Worm (Caenorhabditis elegans) whole organism, late embryonic: Measurements from ENCODE around the gene F59D12.2.
A peak's percentile ranks its signal among the peaks of the same experiment; 100 is the strongest.

Source experiments
- C38D4.7 ChIP-seq: fragments of 200-800 bp; sonication (Bioruptor generic); optimal IDR thresholded peaks from 2 replicates; lab custom pipeline; 2018; ENCODE audit warnings: mild to moderate bottlenecking, missing genetic modification characterization, moderate library complexity, missing compliant biosample characterization
- K09A11.1 ChIP-seq: sonication (generic microtip); optimal IDR thresholded peaks from 2 replicates; lab custom pipeline; 2017; ENCODE audit warnings: antibody characterized with exemption, mild to moderate bottlenecking, missing genetic modification characterization, missing compliant biosample characterization; ENCODE audit not compliant: insufficient read depth
- T23F11.4 ChIP-seq: fragments of 200-800 bp; sonication (Bioruptor generic); optimal IDR thresholded peaks from 2 replicates; lab custom pipeline; 2018; ENCODE audit warnings: mild to moderate bottlenecking, missing genetic modification characterization, missing compliant biosample characterization
- ama-1 ChIP-seq: fragments of 150-350 bp; optimal IDR thresholded peaks from 2 replicates; lab custom pipeline; 2014
- ceh-19 ChIP-seq: fragments of 200-800 bp; sonication (Bioruptor generic); optimal IDR thresholded peaks from 2 replicates; lab custom pipeline; 2018; ENCODE audit warnings: mild to moderate bottlenecking, missing genetic modification characterization, missing compliant biosample characterization
- ceh-2 ChIP-seq: sonication (generic microtip); optimal IDR thresholded peaks from 2 replicates; lab custom pipeline; 2016; ENCODE audit warnings: missing genotype, missing genetic modification characterization, missing compliant biosample characterization
- ceh-22 ChIP-seq: sonication (generic microtip); optimal IDR thresholded peaks from 2 replicates; lab custom pipeline; 2017; ENCODE audit warnings: missing biosample characterization, missing genetic modification characterization
- ceh-34 ChIP-seq: sonication (generic microtip); optimal IDR thresholded peaks from 2 replicates; lab custom pipeline; 2016; ENCODE audit warnings: mild to moderate bottlenecking, missing genetic modification characterization, missing compliant biosample characterization
- ceh-45 ChIP-seq: fragments of 200-800 bp; sonication (Bioruptor generic); IDR thresholded peaks from 2 replicates; pipeline ENCODE4 v1.3.6; 2022; ENCODE audit warnings: missing genetic modification reagents, missing genetic modification characterization, missing compliant biosample characterization
- ceh-48 ChIP-seq: sonication (generic microtip); optimal IDR thresholded peaks from 2 replicates; lab custom pipeline; 2016; ENCODE audit warnings: missing genetic modification characterization, inconsistent platforms, missing compliant biosample characterization
- che-1 ChIP-seq: sonication (generic microtip); optimal IDR thresholded peaks from 2 replicates; lab custom pipeline; 2016; ENCODE audit warnings: mild to moderate bottlenecking, missing genetic modification characterization, missing compliant biosample characterization
- dmd-4 ChIP-seq: sonication (generic microtip); optimal IDR thresholded peaks from 2 replicates; lab custom pipeline; 2016; ENCODE audit warnings: borderline replicate concordance, missing genetic modification characterization, missing compliant biosample characterization
- ets-4 ChIP-seq: sonication (generic microtip); optimal IDR thresholded peaks from 2 replicates; lab custom pipeline; 2016; ENCODE audit warnings: missing genetic modification characterization, missing compliant biosample characterization
- fax-1 ChIP-seq: sonication (generic microtip); optimal IDR thresholded peaks from 2 replicates; lab custom pipeline; 2016; ENCODE audit warnings: missing genotype, missing genetic modification characterization, missing compliant biosample characterization
- fkh-10 ChIP-seq: fragments of 150-350 bp; optimal IDR thresholded peaks from 2 replicates; lab custom pipeline; 2014; ENCODE audit warnings: missing biosample characterization, missing genetic modification reagents, missing genetic modification characterization
- fkh-6 ChIP-seq: sonication (generic microtip); optimal IDR thresholded peaks from 2 replicates; lab custom pipeline; 2016; ENCODE audit warnings: missing genetic modification characterization, missing compliant biosample characterization
- hlh-30 ChIP-seq: sonication (generic microtip); optimal IDR thresholded peaks from 2 replicates; lab custom pipeline; 2017; ENCODE audit warnings: antibody characterized with exemption, missing genetic modification characterization, missing compliant biosample characterization; ENCODE audit not compliant: insufficient read depth
- hlh-8 ChIP-seq: sonication (generic microtip); optimal IDR thresholded peaks from 2 replicates; lab custom pipeline; 2016; ENCODE audit warnings: missing genotype, missing genetic modification characterization, missing compliant biosample characterization
- nfya-1 ChIP-seq: sonication (generic microtip); optimal IDR thresholded peaks from 2 replicates; lab custom pipeline; 2017; ENCODE audit warnings: missing genetic modification characterization, mild to moderate bottlenecking, missing compliant biosample characterization, antibody characterized with exemption, moderate library complexity
- nhr-11 ChIP-seq: fragments of 150-350 bp; optimal IDR thresholded peaks from 2 replicates; lab custom pipeline; 2014; ENCODE audit warnings: missing biosample characterization, missing genetic modification characterization
- nhr-232 ChIP-seq: sonication (generic microtip); optimal IDR thresholded peaks from 2 replicates; lab custom pipeline; 2016; ENCODE audit warnings: missing genetic modification characterization, missing compliant biosample characterization
- pag-3 ChIP-seq: sonication (generic microtip); optimal IDR thresholded peaks from 2 replicates; lab custom pipeline; 2016; ENCODE audit warnings: missing compliant biosample characterization, missing genetic modification characterization, borderline replicate concordance
- pat-9 ChIP-seq: fragments of 200-800 bp; sonication (Bioruptor generic); optimal IDR thresholded peaks from 2 replicates; lab custom pipeline; 2018; ENCODE audit warnings: mild to moderate bottlenecking, missing genetic modification characterization, moderate library complexity, missing compliant biosample characterization
- pha-4 ChIP-seq: fragments of 150-350 bp; optimal IDR thresholded peaks from 2 replicates; lab custom pipeline; 2018; ENCODE audit warnings: missing biosample characterization, missing genetic modification reagents, missing genetic modification characterization
- pqm-1 ChIP-seq: sonication (generic microtip); optimal IDR thresholded peaks from 2 replicates; lab custom pipeline; 2016; ENCODE audit warnings: missing genetic modification characterization, missing compliant biosample characterization
- pros-1 ChIP-seq: fragments of 150-350 bp; optimal IDR thresholded peaks from 2 replicates; lab custom pipeline; 2014; ENCODE audit warnings: missing biosample characterization, missing genetic modification reagents, missing genetic modification characterization
- sdc-2 ChIP-seq: sonication (generic microtip); optimal IDR thresholded peaks from 2 replicates; lab custom pipeline; 2016; ENCODE audit warnings: missing genotype, missing genetic modification characterization, missing compliant biosample characterization
- sox-2 ChIP-seq: fragments of 200-800 bp; sonication (Bioruptor generic); IDR thresholded peaks from 2 replicates; pipeline ENCODE4 v1.3.6; 2022; ENCODE audit warnings: missing genetic modification reagents, missing genetic modification characterization, missing compliant biosample characterization
- sox-4 ChIP-seq: sonication (generic microtip); optimal IDR thresholded peaks from 2 replicates; lab custom pipeline; 2017; ENCODE audit warnings: mild to moderate bottlenecking, missing genetic modification characterization, inconsistent platforms, missing compliant biosample characterization
- syd-9 ChIP-seq: sonication (generic microtip); optimal IDR thresholded peaks from 2 replicates; lab custom pipeline; 2016; ENCODE audit warnings: mild to moderate bottlenecking, missing genetic modification characterization, moderate library complexity, missing compliant biosample characterization
- tbx-2 ChIP-seq: sonication (generic microtip); optimal IDR thresholded peaks from 2 replicates; lab custom pipeline; 2016; ENCODE audit warnings: missing genetic modification characterization, missing compliant biosample characterization
- ttx-3 ChIP-seq: sonication (generic microtip); optimal IDR thresholded peaks from 2 replicates; lab custom pipeline; 2016; ENCODE audit warnings: missing genetic modification reagents, missing genetic modification characterization, missing compliant biosample characterization
- unc-3 ChIP-seq, 2 experiments: fragments of 200-800 bp in 1 of 2; sonication (Bioruptor generic) in 1 of 2; sonication (generic microtip) in 1 of 2; conservative IDR thresholded peaks in 1 of 2; optimal IDR thresholded peaks in 1 of 2; 2 replicates each; pipeline versions ENCODE4 v1.3.6 to Lab custom; 2016 to 2022; ENCODE audit warnings: missing compliant biosample characterization in 2 of 2, missing genetic modification characterization in 2 of 2, missing genetic modification reagents in 1 of 2
- unc-42 ChIP-seq: sonication (generic microtip); optimal IDR thresholded peaks from 2 replicates; lab custom pipeline; 2016; ENCODE audit warnings: missing genotype, missing genetic modification characterization, missing compliant biosample characterization
- unc-55 ChIP-seq: sonication (generic microtip); optimal IDR thresholded peaks from 2 replicates; lab custom pipeline; 2017; ENCODE audit warnings: missing biosample characterization, missing genetic modification reagents, missing genetic modification characterization
- unc-86 ChIP-seq: sonication (generic microtip); optimal IDR thresholded peaks from 2 replicates; lab custom pipeline; 2016; ENCODE audit warnings: missing genetic modification characterization, missing compliant biosample characterization
- zip-5 ChIP-seq: sonication (generic microtip); optimal IDR thresholded peaks from 2 replicates; lab custom pipeline; 2016; ENCODE audit warnings: missing genetic modification characterization, missing compliant biosample characterization

The F59D12.2 gene

DNA sequence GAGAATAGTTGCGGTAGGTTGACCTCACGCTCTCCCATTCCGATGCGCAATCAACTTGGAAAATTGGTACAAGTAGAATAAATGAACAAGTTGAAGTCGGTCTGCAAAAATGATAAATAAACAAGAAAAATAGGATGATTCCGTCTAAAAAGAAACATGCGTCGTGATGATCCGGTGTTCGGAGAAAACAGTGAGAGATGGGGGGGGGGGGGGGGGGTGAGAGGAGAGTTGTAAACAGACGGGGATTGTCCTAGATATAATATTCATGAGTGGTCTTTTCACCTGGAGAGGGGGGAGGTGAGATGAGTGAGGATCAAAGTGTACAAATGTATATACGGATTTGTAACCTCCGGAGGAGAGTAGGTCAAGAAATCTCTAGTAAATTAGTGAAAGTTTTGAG, at the start of gene F59D12.2:
Gene F59D12.2 (minus strand): TSS at position 101 of the 400 bp plus-strand sequence.
- TF ChIP-seq dmd-4 (tag; lab: Kevin White, UChicago) (no peak), hlh-8 (tag; lab: Kevin White, UChicago) (no peak), che-1 (tag; lab: Kevin White, UChicago) (no peak), unc-3 (GFP tag; conservative IDR thresholded peaks at IDR 0.05; lab: Robert Waterston, UW) (no peak), unc-3 (tag; optimal IDR thresholded peaks at IDR 0.05; lab: Kevin White, UChicago) (no peak), ceh-19 (GFP tag; lab: Kevin White, UChicago) (no peak), syd-9 (tag; lab: Kevin White, UChicago) (no peak)

DNA sequence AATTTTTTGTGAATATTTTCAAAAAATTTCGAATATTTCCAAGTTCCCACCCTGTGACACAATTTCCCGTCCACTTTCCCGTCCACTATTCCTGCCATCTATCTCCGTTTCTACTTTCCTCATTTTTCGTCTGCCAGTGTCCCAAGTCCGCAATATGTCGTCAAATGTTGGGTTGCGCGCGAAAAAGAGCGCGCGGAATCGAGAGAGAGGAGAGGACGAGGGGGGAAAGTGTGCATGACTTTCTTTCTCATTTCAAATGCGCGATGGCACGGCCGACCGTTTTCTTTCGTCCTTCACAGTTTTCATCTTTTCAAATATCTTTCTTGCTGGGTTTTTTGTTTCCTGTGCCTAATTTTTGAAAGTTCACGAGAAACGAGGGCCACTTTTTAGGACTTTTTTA, 49.5 kb upstream of the F59D12.2 start:
- TF ChIP-seq unc-86 (tag; lab: Kevin White, UChicago), result no peak
- TF ChIP-seq sdc-2 (tag; lab: Kevin White, UChicago), result peak; percentile 62
- TF ChIP-seq nhr-11 (tag; lab: Kevin White, UChicago), result no peak
- TF ChIP-seq ama-1 (lab: Kevin White, UChicago), result no peak
- no peak for TF ChIP-seq unc-42 (tag; lab: Kevin White, UChicago)
- no peak for TF ChIP-seq ceh-22 (tag; lab: Kevin White, UChicago)
- no peak for TF ChIP-seq zip-5
- TF ChIP-seq nfya-1 (tag; lab: Kevin White, UChicago), result peak; percentile 54
- TF ChIP-seq sox-2, result no peak
- TF ChIP-seq pat-9, result no peak
- TF ChIP-seq K09A11.1 (tag; lab: Kevin White, UChicago), result no peak
- TF ChIP-seq tbx-2 (tag; lab: Kevin White, UChicago), result peak; percentile 2
- peak; percentile 67 for TF ChIP-seq hlh-30 (tag; lab: Kevin White, UChicago)
- TF ChIP-seq sox-4 (tag; lab: Kevin White, UChicago), result no peak
- TF ChIP-seq pqm-1 (tag; lab: Kevin White, UChicago), result no peak
- TF ChIP-seq ttx-3, result no peak
- no peak for TF ChIP-seq fkh-10

DNA sequence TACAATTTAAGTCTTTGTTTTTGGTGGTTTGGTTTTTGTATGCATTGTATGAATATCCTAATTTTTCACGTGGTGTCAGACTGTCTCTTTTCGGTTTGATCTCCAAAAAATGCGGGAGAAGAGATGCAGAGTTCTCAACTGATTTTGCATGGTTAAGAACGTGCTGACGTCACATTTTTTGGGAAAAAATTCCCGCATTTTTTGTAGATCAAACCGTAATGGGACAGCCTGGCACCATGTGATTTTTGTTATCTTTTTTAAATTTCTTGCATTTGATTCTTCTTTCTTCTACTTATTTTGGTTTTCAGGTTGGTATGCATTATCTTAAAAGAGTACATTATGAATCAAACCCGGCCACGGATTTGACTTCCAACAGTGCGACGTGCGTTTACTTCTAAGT, 45.8 kb upstream of the F59D12.2 start, which contains the start of gene ZK662.5:
Gene ZK662.5 (plus strand): TSS at position 301 of the 400 bp plus-strand sequence.
- TF ChIP-seq ceh-22 (tag; lab: Kevin White, UChicago) (no peak), ceh-2 (tag; lab: Kevin White, UChicago) (no peak), C38D4.7 (no peak), sdc-2 (tag; lab: Kevin White, UChicago) (no peak)

DNA sequence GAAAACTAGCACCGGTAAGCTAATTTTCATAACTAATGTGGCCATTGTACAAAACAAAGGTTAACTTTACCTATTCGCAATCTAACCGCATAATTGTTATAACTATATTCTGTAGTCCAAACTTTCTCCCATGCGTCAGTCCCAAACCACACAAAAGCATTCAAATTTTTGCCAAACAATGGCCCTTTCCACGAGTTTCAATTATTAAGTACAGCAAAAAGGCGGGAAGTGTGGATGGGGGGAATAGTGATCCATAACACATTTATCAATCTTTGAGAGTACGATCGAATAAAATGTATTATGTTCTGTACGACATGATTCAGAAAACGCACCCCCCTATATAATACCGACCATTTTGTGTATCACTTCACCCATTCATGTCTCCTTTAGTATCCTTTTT, 42.8 kb upstream of the F59D12.2 start, which contains the start of gene ZK662.6:
Gene ZK662.6 (plus strand): TSS at position 301 of the 400 bp plus-strand sequence.
- TF ChIP-seq ceh-45 (GFP tag; lab: Robert Waterston, UW) (no peak), hlh-8 (tag; lab: Kevin White, UChicago) (no peak), pag-3 (tag; lab: Kevin White, UChicago) (no peak), T23F11.4 (GFP tag; lab: Kevin White, UChicago) (no peak), unc-55 (GFP tag; lab: Kevin White, UChicago) (no peak), pros-1 (no peak), pha-4 (tag; lab: Kevin White, UChicago) (no peak), pat-9 (no peak), tbx-2 (tag; lab: Kevin White, UChicago) (no peak), fkh-6 (no peak), unc-3 (GFP tag; conservative IDR thresholded peaks at IDR 0.05; lab: Robert Waterston, UW) (no peak), unc-3 (tag; optimal IDR thresholded peaks at IDR 0.05; lab: Kevin White, UChicago) (no peak)
- TF ChIP-seq, all 69 proteins: peak for 0

DNA sequence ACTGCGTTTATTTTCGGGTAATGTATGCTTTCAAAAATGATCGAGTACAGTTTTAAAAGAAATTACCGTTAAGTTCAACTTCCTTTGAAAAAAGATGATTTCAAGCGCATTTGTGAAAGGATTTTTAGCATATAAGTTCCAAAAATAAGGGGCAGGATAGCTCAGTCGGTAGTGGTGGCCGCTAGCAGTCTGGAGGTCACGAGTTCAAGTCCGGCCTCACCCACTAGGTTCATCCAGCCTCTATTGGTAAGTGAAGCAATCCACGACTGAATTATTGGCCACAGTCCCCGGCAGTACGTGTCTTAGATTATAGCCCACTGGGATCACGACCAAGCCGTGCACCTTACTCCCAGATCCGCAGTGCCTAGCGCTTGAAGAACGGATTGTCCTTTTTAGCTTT, 41.4 kb upstream of the F59D12.2 start:
- TF ChIP-seq ceh-48 (tag; lab: Kevin White, UChicago) (no peak), fkh-6 (no peak), hlh-8 (tag; lab: Kevin White, UChicago) (no peak), nhr-232 (no peak), fkh-10 (no peak), pag-3 (tag; lab: Kevin White, UChicago) (no peak), ama-1 (lab: Kevin White, UChicago) (no peak), nfya-1 (tag; lab: Kevin White, UChicago) (no peak), pha-4 (tag; lab: Kevin White, UChicago) (no peak), ets-4 (tag; lab: Kevin White, UChicago) (no peak), ceh-34 (no peak), ceh-22 (tag; lab: Kevin White, UChicago) (no peak), sdc-2 (tag; lab: Kevin White, UChicago) (no peak), unc-3 (GFP tag; conservative IDR thresholded peaks at IDR 0.05; lab: Robert Waterston, UW) (no peak), unc-3 (tag; optimal IDR thresholded peaks at IDR 0.05; lab: Kevin White, UChicago) (no peak), fax-1 (no peak)
